Fruit fly (Drosophila melanogaster) whole organism, wandering third instar larva: ENCODE data around the gene CG4020.

Experiments
- Dfd ChIP-seq: fragments of >200 bp; optimal IDR thresholded peaks from 2 replicates; lab custom pipeline; 2017; ENCODE audit warnings: missing biosample characterization, missing genetic modification characterization
- fru ChIP-seq: fragments of 200-800 bp; sonication (Bioruptor generic); optimal IDR thresholded peaks from 3 replicates; lab custom pipeline; 2016; ENCODE audit warnings: missing biosample characterization, mild to moderate bottlenecking, missing genetic modification characterization
- rgr ChIP-seq: fragments of 200-800 bp; sonication (Bioruptor generic); optimal IDR thresholded peaks from 3 replicates; lab custom pipeline; 2016; ENCODE audit warnings: missing biosample characterization, mild to moderate bottlenecking, missing genetic modification characterization
- usp ChIP-seq: fragments of >200 bp; optimal IDR thresholded peaks from 2 replicates; lab custom pipeline; 2017; ENCODE audit warnings: missing biosample characterization, missing genetic modification characterization
- woc ChIP-seq: sonication (Bioruptor generic); optimal IDR thresholded peaks from 2 replicates; lab custom pipeline; 2016; ENCODE audit warnings: missing biosample characterization, mild to moderate bottlenecking, missing genetic modification characterization

DNA sequence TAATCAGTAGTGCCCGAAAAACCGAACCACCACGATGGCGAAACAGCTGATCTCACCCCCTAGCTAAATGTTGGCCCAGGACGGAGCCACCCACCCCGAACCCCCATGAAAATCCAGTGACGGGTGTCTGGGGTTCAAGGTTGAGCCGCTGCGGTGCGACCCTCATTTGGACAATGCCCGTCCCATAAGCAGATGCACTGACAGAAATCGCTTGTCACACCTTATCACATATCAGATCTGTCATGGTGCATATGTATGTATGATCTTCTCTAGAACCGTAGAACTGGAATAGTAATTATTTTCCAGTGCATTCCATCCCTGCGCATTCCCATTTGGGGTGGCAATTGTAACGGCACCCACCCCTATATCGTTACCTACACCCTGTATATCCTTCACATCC is 16.6 kb upstream of the CG4020 start:
- TF ChIP-seq woc (GFP tag; lab: Kevin White, UChicago), result peak; percentile 49
- TF ChIP-seq rgr, result peak; percentile 46
- no peak for TF ChIP-seq usp (GFP tag; lab: Kevin White, UChicago)
- no peak for TF ChIP-seq Dfd (GFP tag; lab: Kevin White, UChicago)
- TF ChIP-seq fru (GFP tag; lab: Kevin White, UChicago), result peak; percentile 51
